Worm (Caenorhabditis elegans) whole organism, L1 larva: ENCODE results near the gene ddx-17.

ENCODE experiments used
- C04F5.9 ChIP-seq: sonication (generic microtip); optimal IDR thresholded peaks from 2 replicates; lab custom pipeline; 2016; ENCODE audit warnings: missing genetic modification characterization, missing compliant biosample characterization
- C16A3.4 ChIP-seq: fragments of 150-350 bp; optimal IDR thresholded peaks from 2 replicates; lab custom pipeline; 2014; ENCODE audit warnings: missing biosample characterization, missing genetic modification characterization
- C34B4.2 ChIP-seq: sonication (generic microtip); optimal IDR thresholded peaks from 2 replicates; lab custom pipeline; 2017; ENCODE audit warnings: mild to moderate bottlenecking, missing genetic modification characterization, missing compliant biosample characterization
- F16B12.6 ChIP-seq: fragments of 150-350 bp; optimal IDR thresholded peaks from 2 replicates; lab custom pipeline; 2014; ENCODE audit warnings: missing biosample characterization, missing genetic modification characterization
- Y116A8C.19 ChIP-seq: sonication (generic microtip); optimal IDR thresholded peaks from 2 replicates; lab custom pipeline; 2016; ENCODE audit warnings: missing compliant biosample characterization, missing genetic modification characterization, borderline replicate concordance
- alr-1 ChIP-seq: fragments of 200-800 bp; sonication (Bioruptor generic); optimal IDR thresholded peaks from 2 replicates; lab custom pipeline; 2018; ENCODE audit warnings: borderline replicate concordance, mild to moderate bottlenecking, missing genetic modification characterization, missing compliant biosample characterization
- ama-1 ChIP-seq: fragments of 150-350 bp; optimal IDR thresholded peaks from 2 replicates; lab custom pipeline; 2014
- blmp-1 ChIP-seq: fragments of 150-350 bp; optimal IDR thresholded peaks from 2 replicates; lab custom pipeline; 2014; ENCODE audit warnings: missing biosample characterization, missing genetic modification characterization
- ceh-8 ChIP-seq: fragments of 200-800 bp; sonication (Bioruptor generic); optimal IDR thresholded peaks from 2 replicates; lab custom pipeline; 2018; ENCODE audit warnings: mild to moderate bottlenecking, missing genetic modification characterization, moderate library complexity, missing compliant biosample characterization
- ceh-90 ChIP-seq: sonication (generic microtip); optimal IDR thresholded peaks from 2 replicates; lab custom pipeline; 2016; ENCODE audit warnings: missing genetic modification characterization, missing compliant biosample characterization
- ces-1 ChIP-seq: fragments of 150-350 bp; optimal IDR thresholded peaks from 2 replicates; lab custom pipeline; 2014; ENCODE audit warnings: missing biosample characterization, missing genetic modification reagents, missing genetic modification characterization
- efl-1 ChIP-seq, 4 experiments: fragments of 150-350 bp; optimal IDR thresholded peaks in 3 of 4; peaks in 1 of 4; 1 replicate in 1 of 4; 2 replicates in 3 of 4; lab custom pipeline; 2014; ENCODE audit warnings: missing biosample characterization in 2 of 4, missing genetic modification characterization in 2 of 4, missing genetic modification reagents in 2 of 4
- efl-3 ChIP-seq: fragments of 200-800 bp; sonication (Bioruptor generic); optimal IDR thresholded peaks from 2 replicates; lab custom pipeline; 2018; ENCODE audit warnings: mild to moderate bottlenecking, missing genetic modification characterization, missing compliant biosample characterization
- elt-2 ChIP-seq: sonication (generic microtip); optimal IDR thresholded peaks from 2 replicates; lab custom pipeline; 2016; ENCODE audit warnings: missing genetic modification characterization, mild to moderate bottlenecking, inconsistent platforms, missing compliant biosample characterization, missing genetic modification reagents
- ets-5 ChIP-seq: fragments of 200-800 bp; sonication (Bioruptor generic); IDR thresholded peaks from 2 replicates; pipeline ENCODE4 v1.3.6; 2022; ENCODE audit warnings: missing genetic modification characterization, missing compliant biosample characterization
- fkh-10 ChIP-seq: sonication (generic microtip); optimal IDR thresholded peaks from 2 replicates; lab custom pipeline; 2017; ENCODE audit warnings: missing biosample characterization, missing genetic modification reagents, missing genetic modification characterization
- fkh-8 ChIP-seq: sonication (generic microtip); optimal IDR thresholded peaks from 2 replicates; lab custom pipeline; 2016; ENCODE audit warnings: mild to moderate bottlenecking, missing genetic modification characterization, missing compliant biosample characterization
- grh-1 ChIP-seq: fragments of 200-800 bp; sonication (Bioruptor generic); IDR thresholded peaks from 2 replicates; pipeline ENCODE4 v1.3.6; 2022; ENCODE audit warnings: missing genetic modification reagents, missing genetic modification characterization, missing compliant biosample characterization
- hlh-17 ChIP-seq: fragments of 200-800 bp; sonication (Bioruptor generic); optimal IDR thresholded peaks from 2 replicates; lab custom pipeline; 2018; ENCODE audit warnings: missing genetic modification characterization, mild to moderate bottlenecking, missing compliant biosample characterization, moderate library complexity, borderline replicate concordance
- hpl-2 ChIP-seq: fragments of 150-350 bp; optimal IDR thresholded peaks from 2 replicates; lab custom pipeline; 2014; ENCODE audit warnings: missing biosample characterization, missing genetic modification reagents, missing genetic modification characterization
- isw-1 ChIP-seq: fragments of 200-800 bp; sonication (Bioruptor generic); IDR thresholded peaks from 2 replicates; pipeline ENCODE4 v1.3.6; 2022; ENCODE audit warnings: missing genetic modification characterization, missing compliant biosample characterization
- lin-13 ChIP-seq: fragments of 150-350 bp; optimal IDR thresholded peaks from 2 replicates; lab custom pipeline; 2014; ENCODE audit warnings: missing biosample characterization, missing genetic modification reagents, missing genetic modification characterization
- lin-14 ChIP-seq: fragments of 200-800 bp; sonication (Bioruptor generic); optimal IDR thresholded peaks from 2 replicates; lab custom pipeline; 2018; ENCODE audit warnings: mild to moderate bottlenecking, missing genetic modification characterization, moderate library complexity, missing compliant biosample characterization
- lin-15B ChIP-seq: fragments of 150-350 bp; sonication (generic microtip); optimal IDR thresholded peaks from 3 replicates; lab custom pipeline; 2014; ENCODE audit warnings: missing biosample characterization, missing genetic modification characterization
- lin-35 ChIP-seq, 2 experiments: fragments of 150-350 bp; optimal IDR thresholded peaks; 2 replicates each; lab custom pipeline; 2014; ENCODE audit warnings: missing biosample characterization in 2 of 2, missing genetic modification characterization in 2 of 2, missing genetic modification reagents in 2 of 2
- lin-39 ChIP-seq: fragments of 150-350 bp; optimal IDR thresholded peaks from 2 replicates; lab custom pipeline; 2014; ENCODE audit warnings: missing biosample characterization, missing genetic modification reagents, missing genetic modification characterization
- mep-1 ChIP-seq: fragments of 150-350 bp; optimal IDR thresholded peaks from 2 replicates; lab custom pipeline; 2014; ENCODE audit warnings: missing biosample characterization, missing genetic modification characterization
- nhr-11 ChIP-seq: fragments of 150-350 bp; optimal IDR thresholded peaks from 2 replicates; lab custom pipeline; 2014; ENCODE audit warnings: missing biosample characterization, missing genetic modification characterization
- nhr-12 ChIP-seq: sonication (generic microtip); optimal IDR thresholded peaks from 2 replicates; lab custom pipeline; 2017; ENCODE audit warnings: missing biosample characterization, missing genetic modification characterization
- nhr-19 ChIP-seq: fragments of 200-800 bp; sonication (Bioruptor generic); conservative IDR thresholded peaks from 2 replicates; pipeline ENCODE4 v1.3.6; 2022; ENCODE audit warnings: missing genetic modification characterization, missing compliant biosample characterization
- nhr-237 ChIP-seq: fragments of 150-350 bp; optimal IDR thresholded peaks from 2 replicates; lab custom pipeline; 2014; ENCODE audit warnings: missing biosample characterization, missing genetic modification characterization
- nhr-28 ChIP-seq: fragments of 150-350 bp; optimal IDR thresholded peaks from 2 replicates; lab custom pipeline; 2014; ENCODE audit warnings: missing biosample characterization, missing genetic modification characterization
- nhr-47 ChIP-seq: sonication (generic microtip); optimal IDR thresholded peaks from 2 replicates; lab custom pipeline; 2016; ENCODE audit warnings: mild to moderate bottlenecking, missing genetic modification characterization, moderate library complexity, missing compliant biosample characterization
- nhr-71 ChIP-seq: sonication (generic microtip); optimal IDR thresholded peaks from 2 replicates; lab custom pipeline; 2016; ENCODE audit warnings: mild to moderate bottlenecking, missing genetic modification characterization, moderate library complexity, missing compliant biosample characterization
- nhr-76 ChIP-seq: sonication (generic microtip); optimal IDR thresholded peaks from 2 replicates; lab custom pipeline; 2017; ENCODE audit warnings: missing biosample characterization, missing genetic modification characterization
- nhr-90 ChIP-seq: sonication (generic microtip); optimal IDR thresholded peaks from 2 replicates; lab custom pipeline; 2016; ENCODE audit warnings: mild to moderate bottlenecking, missing genetic modification characterization, missing compliant biosample characterization; ENCODE audit not compliant: poor library complexity
- pag-3 ChIP-seq: sonication (generic microtip); optimal IDR thresholded peaks from 2 replicates; lab custom pipeline; 2017; ENCODE audit warnings: missing genetic modification characterization, mild to moderate bottlenecking, missing compliant biosample characterization, antibody characterized with exemption, borderline replicate concordance; ENCODE audit not compliant: insufficient read depth
- skn-1 ChIP-seq: fragments of 150-350 bp; optimal IDR thresholded peaks from 2 replicates; lab custom pipeline; 2014; ENCODE audit warnings: missing biosample characterization, missing genetic modification characterization
- snu-23 ChIP-seq: sonication (generic microtip); optimal IDR thresholded peaks from 2 replicates; lab custom pipeline; 2016; ENCODE audit warnings: missing genetic modification characterization, missing compliant biosample characterization
- sox-4 ChIP-seq: sonication (generic microtip); optimal IDR thresholded peaks from 2 replicates; lab custom pipeline; 2016; ENCODE audit warnings: missing genetic modification characterization, missing compliant biosample characterization
- sup-37 ChIP-seq: fragments of 200-800 bp; sonication (Bioruptor generic); optimal IDR thresholded peaks from 2 replicates; lab custom pipeline; 2018; ENCODE audit warnings: mild to moderate bottlenecking, missing genetic modification characterization, missing compliant biosample characterization
- swsn-7 ChIP-seq: sonication (generic microtip); optimal IDR thresholded peaks from 2 replicates; lab custom pipeline; 2016; ENCODE audit warnings: missing genetic modification characterization, missing compliant biosample characterization
- tbx-2 ChIP-seq: sonication (generic microtip); optimal IDR thresholded peaks from 2 replicates; lab custom pipeline; 2016; ENCODE audit warnings: missing genetic modification characterization, missing compliant biosample characterization
- tlp-1 ChIP-seq: fragments of 150-350 bp; optimal IDR thresholded peaks from 2 replicates; lab custom pipeline; 2014; ENCODE audit warnings: missing biosample characterization, missing genetic modification characterization
- unc-130 ChIP-seq: fragments of 150-350 bp; optimal IDR thresholded peaks from 2 replicates; lab custom pipeline; 2017; ENCODE audit warnings: missing biosample characterization, missing genetic modification characterization, inconsistent platforms
- unc-62 ChIP-seq: fragments of 150-350 bp; optimal IDR thresholded peaks from 2 replicates; lab custom pipeline; 2014; ENCODE audit warnings: missing biosample characterization, missing genetic modification reagents, missing genetic modification characterization
- unc-86 ChIP-seq: sonication (generic microtip); optimal IDR thresholded peaks from 2 replicates; lab custom pipeline; 2016; ENCODE audit warnings: missing genetic modification characterization, missing compliant biosample characterization
- unc-98 ChIP-seq: fragments of 200-800 bp; sonication (Bioruptor generic); IDR thresholded peaks from 2 replicates; pipeline ENCODE4 v1.3.6; 2022; ENCODE audit warnings: missing genetic modification characterization, missing compliant biosample characterization
- vab-15 ChIP-seq: sonication (generic microtip); optimal IDR thresholded peaks from 2 replicates; lab custom pipeline; 2017; ENCODE audit warnings: missing genotype, mild to moderate bottlenecking, missing genetic modification characterization, missing compliant biosample characterization
- zag-1 ChIP-seq: fragments of 150-350 bp; optimal IDR thresholded peaks from 2 replicates; lab custom pipeline; 2014; ENCODE audit warnings: missing biosample characterization, missing genetic modification characterization
- zip-4 ChIP-seq: fragments of 200-800 bp; sonication (Bioruptor generic); optimal IDR thresholded peaks from 2 replicates; lab custom pipeline; 2018; ENCODE audit warnings: mild to moderate bottlenecking, missing genetic modification characterization, moderate library complexity, missing compliant biosample characterization
- ztf-4 ChIP-seq: fragments of 150-350 bp; optimal IDR thresholded peaks from 2 replicates; lab custom pipeline; 2014; ENCODE audit warnings: missing biosample characterization, missing genetic modification characterization

Gene ddx-17

ce11 chrV:13961927-13962419 is 49.9 kb downstream of the ddx-17 start, which contains the start of the genes algn-13 and R10D12.13 (continued):
- TF ChIP-seq zip-4 (peak; percentile 6), lin-35 (GFP tag; optimal IDR thresholded peaks at IDR 0.05; lab: Kevin White, UChicago) (peak; percentile 60 to 63), unc-62 (GFP tag; lab: Kevin White, UChicago) (no peak), nhr-19 (peak; percentile 52), ztf-4 (no peak), zag-1 (no peak), efl-1 (optimal IDR thresholded peaks at IDR 0.05; lab: Kevin White, UChicago) (peak; percentile 63 to 71), efl-1 (GFP tag; optimal IDR thresholded peaks at IDR 0.05 in 1 of 2; lab: Kevin White, UChicago) (peak; percentile 62 to 96), blmp-1 (tag; lab: Kevin White, UChicago) (peak; percentile 49), nhr-11 (tag; lab: Kevin White, UChicago) (peak; percentile 30), nhr-28 (tag; lab: Kevin White, UChicago) (no peak), alr-1 (tag; lab: Kevin White, UChicago) (no peak), F16B12.6 (tag; lab: Kevin White, UChicago) (peak; percentile 9), C34B4.2 (tag; lab: Kevin White, UChicago) (no peak), lin-39 (peak; percentile 43), unc-86 (tag; lab: Kevin White, UChicago) (peak; percentile 14), unc-98 (GFP tag; lab: Robert Waterston, UW) (no peak), fkh-8 (peak; percentile 5), efl-3 (GFP tag; lab: Kevin White, UChicago) (no peak), nhr-71 (tag; lab: Kevin White, UChicago) (peak; percentile 63), lin-14 (GFP tag; lab: Kevin White, UChicago) (peak; percentile 42), C04F5.9 (tag; lab: Kevin White, UChicago) (no peak), sup-37 (GFP tag; lab: Kevin White, UChicago) (no peak), Y116A8C.19 (tag; lab: Kevin White, UChicago) (no peak), ets-5 (GFP tag; lab: Robert Waterston, UW) (no peak), tlp-1 (tag; lab: Kevin White, UChicago) (no peak), pag-3 (tag; lab: Kevin White, UChicago) (no peak), grh-1 (GFP tag; lab: Robert Waterston, UW) (0 out of 2 replicates have a peak, but pooled peaks have one; percentile 26), snu-23 (GFP tag; lab: Kevin White, UChicago) (peak; percentile 67), mep-1 (no peak), swsn-7 (tag; lab: Kevin White, UChicago) (peak; percentile 64), hlh-17 (GFP tag; lab: Kevin White, UChicago) (no peak), ces-1 (no peak), tbx-2 (peak; percentile 36), vab-15 (tag; lab: Kevin White, UChicago) (no peak), lin-15B (tag; lab: Kevin White, UChicago) (no peak), elt-2 (tag; lab: Kevin White, UChicago) (peak; percentile 53), sox-4 (no peak), ama-1 (no peak), nhr-12 (no peak), nhr-47 (peak; percentile 64), C16A3.4 (peak; percentile 51), hpl-2 (GFP tag; lab: Kevin White, UChicago) (no peak), nhr-76 (tag; lab: Kevin White, UChicago) (peak; percentile 34), ceh-8 (GFP tag; lab: Kevin White, UChicago) (no peak), isw-1 (GFP tag; lab: Robert Waterston, UW) (peak; percentile 27; the same call in 1 of the 2 replicates), nhr-237 (tag; lab: Kevin White, UChicago) (no peak), ceh-90 (no peak), skn-1 (peak; percentile 59), unc-130 (tag; lab: Kevin White, UChicago) (peak; percentile 75), nhr-90 (tag; lab: Kevin White, UChicago) (peak; percentile 65), lin-13 (GFP tag; lab: Kevin White, UChicago) (peak; percentile 59), fkh-10 (GFP tag; lab: Kevin White, UChicago) (no peak)
